Worm (Caenorhabditis elegans) whole organism, L1 larva: Measurements from ENCODE around the gene rgs-7.
A peak's percentile ranks its signal among the peaks of the same experiment; 100 is the strongest.

Experiments used
- C16A3.4 ChIP-seq: fragments of 150-350 bp; optimal IDR thresholded peaks from 2 replicates; lab custom pipeline; 2014; ENCODE audit warnings: missing biosample characterization, missing genetic modification characterization
- C34B4.2 ChIP-seq: sonication (generic microtip); optimal IDR thresholded peaks from 2 replicates; lab custom pipeline; 2017; ENCODE audit warnings: mild to moderate bottlenecking, missing genetic modification characterization, missing compliant biosample characterization
- F16B12.6 ChIP-seq: fragments of 150-350 bp; optimal IDR thresholded peaks from 2 replicates; lab custom pipeline; 2014; ENCODE audit warnings: missing biosample characterization, missing genetic modification characterization
- Y116A8C.19 ChIP-seq: sonication (generic microtip); optimal IDR thresholded peaks from 2 replicates; lab custom pipeline; 2016; ENCODE audit warnings: missing compliant biosample characterization, missing genetic modification characterization, borderline replicate concordance
- aha-1 ChIP-seq: fragments of 150-350 bp; optimal IDR thresholded peaks from 2 replicates; lab custom pipeline; 2014; ENCODE audit warnings: missing biosample characterization, missing genetic modification characterization
- aly-2 ChIP-seq: fragments of 150-350 bp; optimal IDR thresholded peaks from 2 replicates; lab custom pipeline; 2014; ENCODE audit warnings: missing biosample characterization, missing genetic modification characterization
- blmp-1 ChIP-seq: fragments of 150-350 bp; optimal IDR thresholded peaks from 2 replicates; lab custom pipeline; 2014; ENCODE audit warnings: missing biosample characterization, missing genetic modification characterization
- ceh-8 ChIP-seq: fragments of 200-800 bp; sonication (Bioruptor generic); optimal IDR thresholded peaks from 2 replicates; lab custom pipeline; 2018; ENCODE audit warnings: mild to moderate bottlenecking, missing genetic modification characterization, moderate library complexity, missing compliant biosample characterization
- ceh-82 ChIP-seq, 3 experiments: fragments of 150-350 bp in 1 of 3; sonication (generic microtip) in 2 of 3; optimal IDR thresholded peaks; 2 replicates each; lab custom pipeline; 2014 to 2017; ENCODE audit warnings: missing biosample characterization in 3 of 3, missing genetic modification characterization in 3 of 3
- ceh-88 ChIP-seq: fragments of 200-800 bp; sonication (Bioruptor generic); IDR thresholded peaks from 2 replicates; pipeline ENCODE4 v1.3.6; 2022; ENCODE audit warnings: missing genetic modification characterization, missing compliant biosample characterization
- ces-1 ChIP-seq: fragments of 150-350 bp; optimal IDR thresholded peaks from 2 replicates; lab custom pipeline; 2014; ENCODE audit warnings: missing biosample characterization, missing genetic modification reagents, missing genetic modification characterization
- efl-1 ChIP-seq, 4 experiments: fragments of 150-350 bp; optimal IDR thresholded peaks in 3 of 4; peaks in 1 of 4; 1 replicate in 1 of 4; 2 replicates in 3 of 4; lab custom pipeline; 2014; ENCODE audit warnings: missing biosample characterization in 2 of 4, missing genetic modification characterization in 2 of 4, missing genetic modification reagents in 2 of 4
- efl-3 ChIP-seq: fragments of 200-800 bp; sonication (Bioruptor generic); optimal IDR thresholded peaks from 2 replicates; lab custom pipeline; 2018; ENCODE audit warnings: mild to moderate bottlenecking, missing genetic modification characterization, missing compliant biosample characterization
- egl-13 ChIP-seq: sonication (generic microtip); optimal IDR thresholded peaks from 2 replicates; lab custom pipeline; 2016; ENCODE audit warnings: missing genotype, missing genetic modification reagents, missing genetic modification characterization, missing compliant biosample characterization
- elt-2 ChIP-seq: sonication (generic microtip); optimal IDR thresholded peaks from 2 replicates; lab custom pipeline; 2016; ENCODE audit warnings: missing genetic modification characterization, mild to moderate bottlenecking, inconsistent platforms, missing compliant biosample characterization, missing genetic modification reagents
- elt-3 ChIP-seq, 6 experiments: fragments of 150-350 bp in 1 of 6; sonication (generic microtip); optimal IDR thresholded peaks; 2 replicates each; lab custom pipeline; 2017 to 2018; ENCODE audit warnings: missing biosample characterization in 6 of 6, missing genetic modification characterization in 6 of 6, inconsistent platforms in 1 of 6
- fkh-10 ChIP-seq: sonication (generic microtip); optimal IDR thresholded peaks from 2 replicates; lab custom pipeline; 2017; ENCODE audit warnings: missing biosample characterization, missing genetic modification reagents, missing genetic modification characterization
- fkh-8 ChIP-seq: sonication (generic microtip); optimal IDR thresholded peaks from 2 replicates; lab custom pipeline; 2016; ENCODE audit warnings: mild to moderate bottlenecking, missing genetic modification characterization, missing compliant biosample characterization
- grh-1 ChIP-seq: fragments of 200-800 bp; sonication (Bioruptor generic); IDR thresholded peaks from 2 replicates; pipeline ENCODE4 v1.3.6; 2022; ENCODE audit warnings: missing genetic modification reagents, missing genetic modification characterization, missing compliant biosample characterization
- hlh-17 ChIP-seq: fragments of 200-800 bp; sonication (Bioruptor generic); optimal IDR thresholded peaks from 2 replicates; lab custom pipeline; 2018; ENCODE audit warnings: missing genetic modification characterization, mild to moderate bottlenecking, missing compliant biosample characterization, moderate library complexity, borderline replicate concordance
- hpl-2 ChIP-seq: fragments of 150-350 bp; optimal IDR thresholded peaks from 2 replicates; lab custom pipeline; 2014; ENCODE audit warnings: missing biosample characterization, missing genetic modification reagents, missing genetic modification characterization
- isw-1 ChIP-seq: fragments of 200-800 bp; sonication (Bioruptor generic); IDR thresholded peaks from 2 replicates; pipeline ENCODE4 v1.3.6; 2022; ENCODE audit warnings: missing genetic modification characterization, missing compliant biosample characterization
- lin-13 ChIP-seq: fragments of 150-350 bp; optimal IDR thresholded peaks from 2 replicates; lab custom pipeline; 2014; ENCODE audit warnings: missing biosample characterization, missing genetic modification reagents, missing genetic modification characterization
- lin-35 ChIP-seq, 2 experiments: fragments of 150-350 bp; optimal IDR thresholded peaks; 2 replicates each; lab custom pipeline; 2014; ENCODE audit warnings: missing biosample characterization in 2 of 2, missing genetic modification characterization in 2 of 2, missing genetic modification reagents in 2 of 2
- lin-39 ChIP-seq: fragments of 150-350 bp; optimal IDR thresholded peaks from 2 replicates; lab custom pipeline; 2014; ENCODE audit warnings: missing biosample characterization, missing genetic modification reagents, missing genetic modification characterization
- lir-3 ChIP-seq: sonication (generic microtip); optimal IDR thresholded peaks from 2 replicates; lab custom pipeline; 2016; ENCODE audit warnings: mild to moderate bottlenecking, missing genetic modification characterization, moderate library complexity, missing compliant biosample characterization; ENCODE audit not compliant: poor library complexity
- mdl-1 ChIP-seq, 2 experiments: fragments of 150-350 bp; optimal IDR thresholded peaks; 2 replicates each; lab custom pipeline; 2014 to 2017; ENCODE audit warnings: missing biosample characterization in 2 of 2, missing genetic modification characterization in 2 of 2, inconsistent platforms in 1 of 2
- mef-2 ChIP-seq: fragments of 150-350 bp; optimal IDR thresholded peaks from 2 replicates; lab custom pipeline; 2014; ENCODE audit warnings: missing biosample characterization, missing genetic modification characterization
- mep-1 ChIP-seq: fragments of 150-350 bp; optimal IDR thresholded peaks from 2 replicates; lab custom pipeline; 2014; ENCODE audit warnings: missing biosample characterization, missing genetic modification characterization
- nhr-11 ChIP-seq: fragments of 150-350 bp; optimal IDR thresholded peaks from 2 replicates; lab custom pipeline; 2014; ENCODE audit warnings: missing biosample characterization, missing genetic modification characterization
- nhr-19 ChIP-seq: fragments of 200-800 bp; sonication (Bioruptor generic); conservative IDR thresholded peaks from 2 replicates; pipeline ENCODE4 v1.3.6; 2022; ENCODE audit warnings: missing genetic modification characterization, missing compliant biosample characterization
- nhr-20 ChIP-seq: sonication (generic microtip); optimal IDR thresholded peaks from 2 replicates; lab custom pipeline; 2016; ENCODE audit warnings: mild to moderate bottlenecking, missing genetic modification characterization, missing compliant biosample characterization
- nhr-237 ChIP-seq: fragments of 150-350 bp; optimal IDR thresholded peaks from 2 replicates; lab custom pipeline; 2014; ENCODE audit warnings: missing biosample characterization, missing genetic modification characterization
- nhr-47 ChIP-seq: sonication (generic microtip); optimal IDR thresholded peaks from 2 replicates; lab custom pipeline; 2016; ENCODE audit warnings: mild to moderate bottlenecking, missing genetic modification characterization, moderate library complexity, missing compliant biosample characterization
- nhr-71 ChIP-seq: sonication (generic microtip); optimal IDR thresholded peaks from 2 replicates; lab custom pipeline; 2016; ENCODE audit warnings: mild to moderate bottlenecking, missing genetic modification characterization, moderate library complexity, missing compliant biosample characterization
- nhr-76 ChIP-seq: sonication (generic microtip); optimal IDR thresholded peaks from 2 replicates; lab custom pipeline; 2017; ENCODE audit warnings: missing biosample characterization, missing genetic modification characterization
- nhr-77 ChIP-seq: fragments of 150-350 bp; optimal IDR thresholded peaks from 2 replicates; lab custom pipeline; 2014; ENCODE audit warnings: missing biosample characterization, missing genetic modification characterization
- nhr-84 ChIP-seq: sonication (generic microtip); optimal IDR thresholded peaks from 2 replicates; lab custom pipeline; 2017; ENCODE audit warnings: missing biosample characterization, missing genetic modification characterization
- nhr-85 ChIP-seq: sonication (generic microtip); peaks from one replicate; lab custom pipeline; 2016; ENCODE audit warnings: missing genetic modification characterization, inconsistent platforms, missing compliant biosample characterization
- pax-3 ChIP-seq: fragments of 200-800 bp; sonication (Bioruptor generic); optimal IDR thresholded peaks from 2 replicates; lab custom pipeline; 2018; ENCODE audit warnings: mild to moderate bottlenecking, missing genetic modification characterization, moderate library complexity, missing compliant biosample characterization
- rnt-1 ChIP-seq: sonication (generic microtip); optimal IDR thresholded peaks from 2 replicates; lab custom pipeline; 2016; ENCODE audit warnings: mild to moderate bottlenecking, missing genetic modification characterization, moderate library complexity, missing compliant biosample characterization
- snpc-4 ChIP-seq: fragments of 150-350 bp; optimal IDR thresholded peaks from 2 replicates; lab custom pipeline; 2014; ENCODE audit warnings: missing biosample characterization, missing genetic modification characterization
- snu-23 ChIP-seq: sonication (generic microtip); optimal IDR thresholded peaks from 2 replicates; lab custom pipeline; 2016; ENCODE audit warnings: missing genetic modification characterization, missing compliant biosample characterization
- sox-4 ChIP-seq: sonication (generic microtip); optimal IDR thresholded peaks from 2 replicates; lab custom pipeline; 2016; ENCODE audit warnings: missing genetic modification characterization, missing compliant biosample characterization
- sup-37 ChIP-seq: fragments of 200-800 bp; sonication (Bioruptor generic); optimal IDR thresholded peaks from 2 replicates; lab custom pipeline; 2018; ENCODE audit warnings: mild to moderate bottlenecking, missing genetic modification characterization, missing compliant biosample characterization
- swsn-7 ChIP-seq: sonication (generic microtip); optimal IDR thresholded peaks from 2 replicates; lab custom pipeline; 2016; ENCODE audit warnings: missing genetic modification characterization, missing compliant biosample characterization
- tbx-2 ChIP-seq: sonication (generic microtip); optimal IDR thresholded peaks from 2 replicates; lab custom pipeline; 2016; ENCODE audit warnings: missing genetic modification characterization, missing compliant biosample characterization
- unc-130 ChIP-seq: fragments of 150-350 bp; optimal IDR thresholded peaks from 2 replicates; lab custom pipeline; 2017; ENCODE audit warnings: missing biosample characterization, missing genetic modification characterization, inconsistent platforms
- unc-30 ChIP-seq: sonication (generic microtip); optimal IDR thresholded peaks from 2 replicates; lab custom pipeline; 2017; ENCODE audit warnings: missing biosample characterization, missing genetic modification characterization
- unc-98 ChIP-seq: fragments of 200-800 bp; sonication (Bioruptor generic); IDR thresholded peaks from 2 replicates; pipeline ENCODE4 v1.3.6; 2022; ENCODE audit warnings: missing genetic modification characterization, missing compliant biosample characterization
- zag-1 ChIP-seq: fragments of 150-350 bp; optimal IDR thresholded peaks from 2 replicates; lab custom pipeline; 2014; ENCODE audit warnings: missing biosample characterization, missing genetic modification characterization
- zip-4 ChIP-seq: fragments of 200-800 bp; sonication (Bioruptor generic); optimal IDR thresholded peaks from 2 replicates; lab custom pipeline; 2018; ENCODE audit warnings: mild to moderate bottlenecking, missing genetic modification characterization, moderate library complexity, missing compliant biosample characterization
- ztf-11 ChIP-seq, 2 experiments: sonication (generic microtip); optimal IDR thresholded peaks; 2 replicates each; lab custom pipeline; 2016 to 2017; ENCODE audit warnings: missing genetic modification characterization in 2 of 2, missing biosample characterization in 1 of 2, missing compliant biosample characterization in 1 of 2
- ztf-4 ChIP-seq: fragments of 150-350 bp; optimal IDR thresholded peaks from 2 replicates; lab custom pipeline; 2014; ENCODE audit warnings: missing biosample characterization, missing genetic modification characterization

Gene rgs-7

ce11 chrX:3576239-3576638 lies 33.9 kb downstream of the rgs-7 start, which contains the start of gene ckc-1:
Gene ckc-1, plus strand, starts transcription at chrX:3576606.
- peak in 1 of 2 experiments; percentile 35 for TF ChIP-seq lin-35 (GFP tag; optimal IDR thresholded peaks at IDR 0.05; lab: Kevin White, UChicago)
- no peak for TF ChIP-seq lin-13
- TF ChIP-seq sox-4 (tag; lab: Kevin White, UChicago) = no peak
- peak; percentile 6 for TF ChIP-seq mep-1
- no peak for TF ChIP-seq rnt-1 (tag; lab: Kevin White, UChicago)
- TF ChIP-seq efl-1 (optimal IDR thresholded peaks at IDR 0.05; lab: Kevin White, UChicago) = no peak
- no peak for TF ChIP-seq efl-1 (GFP tag; optimal IDR thresholded peaks at IDR 0.05 in 1 of 2; lab: Kevin White, UChicago)
- TF ChIP-seq ceh-82 (tag; optimal IDR thresholded peaks at IDR 0.05; lab: Kevin White, UChicago) = no peak
- no peak for TF ChIP-seq unc-130 (tag; lab: Kevin White, UChicago)
- no peak for TF ChIP-seq isw-1
- TF ChIP-seq nhr-19 = no peak
- no peak for TF ChIP-seq fkh-8 (tag; lab: Kevin White, UChicago)
- no peak for TF ChIP-seq Y116A8C.19
- no peak for TF ChIP-seq hlh-17 (GFP tag; lab: Kevin White, UChicago)
- TF ChIP-seq blmp-1 (tag; lab: Kevin White, UChicago) = no peak
- no peak for TF ChIP-seq C34B4.2 (tag; lab: Kevin White, UChicago)
- no peak for TF ChIP-seq tbx-2 (tag; lab: Kevin White, UChicago)
- no peak for TF ChIP-seq nhr-84
- TF ChIP-seq hpl-2 (GFP tag; lab: Kevin White, UChicago) = no peak
- no peak for TF ChIP-seq grh-1 (GFP tag; lab: Robert Waterston, UW)
- no peak for TF ChIP-seq nhr-20 (tag; lab: Kevin White, UChicago)
- TF ChIP-seq lir-3 (tag; lab: Kevin White, UChicago) = no peak
- no peak for TF ChIP-seq nhr-77
- no peak for TF ChIP-seq nhr-237 (tag; lab: Kevin White, UChicago)
- no peak for TF ChIP-seq mdl-1 (tag; optimal IDR thresholded peaks at IDR 0.05; lab: Kevin White, UChicago)
- TF ChIP-seq snu-23 = no peak
- TF ChIP-seq aly-2 (tag; lab: Kevin White, UChicago) = no peak
- TF ChIP-seq fkh-10 (GFP tag; lab: Kevin White, UChicago) = no peak
- no peak for TF ChIP-seq nhr-76 (tag; lab: Kevin White, UChicago)
- no peak for TF ChIP-seq F16B12.6 (tag; lab: Kevin White, UChicago)
- TF ChIP-seq zip-4 (GFP tag; lab: Kevin White, UChicago) = no peak
- TF ChIP-seq elt-3 (tag; optimal IDR thresholded peaks at IDR 0.05; lab: Kevin White, UChicago) = peak in 3 of 6 experiments; percentile 13 to 63 (median 33)
- TF ChIP-seq C16A3.4 (tag; lab: Kevin White, UChicago) = no peak
- TF ChIP-seq nhr-71 = peak; percentile 10
- TF ChIP-seq egl-13 (tag; lab: Kevin White, UChicago) = no peak
- no peak for TF ChIP-seq sup-37 (GFP tag; lab: Kevin White, UChicago)
- no peak for TF ChIP-seq ceh-8 (GFP tag; lab: Kevin White, UChicago)
- TF ChIP-seq unc-98 (GFP tag; lab: Robert Waterston, UW) = no peak
- no peak for TF ChIP-seq efl-3
- peak; percentile 98 for TF ChIP-seq elt-2 (tag; lab: Kevin White, UChicago)
- no peak for TF ChIP-seq ztf-4 (tag; lab: Kevin White, UChicago)
- no peak for TF ChIP-seq snpc-4 (tag; lab: Kevin White, UChicago)
- TF ChIP-seq lin-39 (tag; lab: Kevin White, UChicago) = no peak
- TF ChIP-seq aha-1 = no peak
- no peak for TF ChIP-seq unc-30 (tag; lab: Kevin White, UChicago)
- TF ChIP-seq mef-2 (tag; lab: Kevin White, UChicago) = no peak
- TF ChIP-seq ces-1 = no peak
- TF ChIP-seq swsn-7 (tag; lab: Kevin White, UChicago) = no peak
- TF ChIP-seq nhr-85 (tag; lab: Kevin White, UChicago) = no peak
- no peak for TF ChIP-seq nhr-47 (tag; lab: Kevin White, UChicago)
- TF ChIP-seq pax-3 = no peak
- no peak for TF ChIP-seq ztf-11 (tag; optimal IDR thresholded peaks at IDR 0.05; lab: Kevin White, UChicago)
- TF ChIP-seq ceh-88 (GFP tag; lab: Robert Waterston, UW) = no peak
- TF ChIP-seq zag-1 (tag; lab: Kevin White, UChicago) = no peak
- no peak for TF ChIP-seq nhr-11 (tag; lab: Kevin White, UChicago)
